Fruit fly (Drosophila melanogaster) Kc167 (cell line): ENCODE measurements around the gene CG33309.

Source experiments
- Sin3A ChIP-seq: fragments of >200 bp; optimal IDR thresholded peaks from 2 replicates; lab custom pipeline; 2018; ENCODE audit warnings: missing external identifiers
- insv ChIP-seq: fragments of >200 bp; optimal IDR thresholded peaks from 3 replicates; lab custom pipeline; 2018; ENCODE audit warnings: missing external identifiers

- TF ChIP-seq Sin3A (lab: Kevin White, UChicago) (no peak), insv (lab: Kevin White, UChicago) (no peak)
Observed at dm6 chr2L:14762465-14762864, 48.1 kb upstream of the CG33309 start, which contains the start of gene CSN1a.
